Worm (Caenorhabditis elegans): ENCODE data around the gene twk-18.

ce11 chrX:8952007-8952406, 35.9 kb upstream of the twk-18 start:
- TF ChIP-seq nhr-10 (tag; optimal IDR thresholded peaks at IDR 0.05) (no peak), aly-2 (tag; optimal IDR thresholded peaks at IDR 0.05) (no peak), ZK546.5 (tag; optimal IDR thresholded peaks at IDR 0.05) (no peak), egl-27 (tag; optimal IDR thresholded peaks at IDR 0.05) (no peak), mbf-1 (tag; optimal IDR thresholded peaks at IDR 0.05) (no peak), lsy-2 (tag; optimal IDR thresholded peaks at IDR 0.05) (peak in 1 of 2 experiments; percentile 15), elt-3 (tag; optimal IDR thresholded peaks at IDR 0.05) (no peak), ama-1 (optimal IDR thresholded peaks at IDR 0.05) (no peak), F13H6.1 (tag; optimal IDR thresholded peaks at IDR 0.05) (peak; percentile 6), skn-1 (tag; optimal IDR thresholded peaks at IDR 0.05) (no peak), ztf-11 (tag; optimal IDR thresholded peaks at IDR 0.05) (no peak), blmp-1 (tag; optimal IDR thresholded peaks at IDR 0.05; ENCODE audit: insufficient read depth) (no peak), alr-1 (tag; optimal IDR thresholded peaks at IDR 0.05) (no peak)
